Fruit fly (Drosophila melanogaster) whole organism, wandering third instar larva: Measurements from ENCODE around the gene CG14507.

ENCODE experiments used
- Abd-B ChIP-seq: fragments of >200 bp; optimal IDR thresholded peaks from 2 replicates; lab custom pipeline; 2017; ENCODE audit warnings: missing biosample characterization, missing genetic modification characterization
- CG9705 ChIP-seq: fragments of 200-800 bp; sonication (Bioruptor generic); optimal IDR thresholded peaks from 2 replicates; lab custom pipeline; 2018; ENCODE audit warnings: missing biosample characterization, mild to moderate bottlenecking, missing genetic modification characterization
- CrebA ChIP-seq: fragments of 200-800 bp; sonication (Bioruptor generic); optimal IDR thresholded peaks from 2 replicates; lab custom pipeline; 2016; ENCODE audit warnings: missing biosample characterization, mild to moderate bottlenecking, missing genetic modification characterization, borderline replicate concordance
- Dfd ChIP-seq: fragments of >200 bp; optimal IDR thresholded peaks from 2 replicates; lab custom pipeline; 2017; ENCODE audit warnings: missing biosample characterization, missing genetic modification characterization
- Dif ChIP-seq: fragments of 200-275, 200-300 bp; sonication (Bioruptor generic); optimal IDR thresholded peaks from 2 replicates; lab custom pipeline; 2018; ENCODE audit warnings: missing biosample characterization, missing genetic modification characterization; ENCODE audit not compliant: partially characterized antibody
- GATAd ChIP-seq: sonication (Bioruptor generic); optimal IDR thresholded peaks from 2 replicates; lab custom pipeline; 2016; ENCODE audit warnings: missing biosample characterization, missing genetic modification characterization
- HLH106 ChIP-seq: fragments of 200-800 bp; optimal IDR thresholded peaks from 3 replicates; lab custom pipeline; 2019; ENCODE audit warnings: missing biosample characterization, mild to moderate bottlenecking, missing genetic modification characterization, moderate library complexity
- Hnf4 ChIP-seq: fragments of 200-800 bp; sonication (Bioruptor generic); optimal IDR thresholded peaks from 2 replicates; lab custom pipeline; 2016; ENCODE audit warnings: missing biosample characterization, mild to moderate bottlenecking, missing genetic modification characterization
- Hr78 ChIP-seq: fragments of >200 bp; optimal IDR thresholded peaks from 2 replicates; lab custom pipeline; 2017; ENCODE audit warnings: missing biosample characterization, missing genetic modification characterization
- Hr83 ChIP-seq: fragments of 200-300 bp; sonication (Bioruptor generic); optimal IDR thresholded peaks from 2 replicates; lab custom pipeline; 2016; ENCODE audit warnings: missing biosample characterization, mild to moderate bottlenecking, missing genetic modification characterization, moderate library complexity; ENCODE audit not compliant: poor library complexity, severe bottlenecking
- Jra ChIP-seq: sonication (Bioruptor generic); optimal IDR thresholded peaks from 2 replicates; lab custom pipeline; 2016; ENCODE audit warnings: missing biosample characterization, missing genetic modification characterization
- Mio ChIP-seq: sonication (Bioruptor generic); optimal IDR thresholded peaks from 2 replicates; lab custom pipeline; 2016; ENCODE audit warnings: missing biosample characterization, missing genetic modification characterization
- OdsH ChIP-seq: fragments of 200-800 bp; sonication (Bioruptor generic); optimal IDR thresholded peaks from 2 replicates; lab custom pipeline; 2016; ENCODE audit warnings: missing biosample characterization, mild to moderate bottlenecking, missing genetic modification characterization
- Rel ChIP-seq, 2 experiments: fragments of 200-800 bp; sonication (Bioruptor generic) in 1 of 2; optimal IDR thresholded peaks; 2 replicates in 1 of 2; 3 replicates in 1 of 2; lab custom pipeline; 2016 to 2019; ENCODE audit warnings: mild to moderate bottlenecking in 2 of 2, missing biosample characterization in 2 of 2, missing genetic modification characterization in 2 of 2, moderate library complexity in 1 of 2
- dl ChIP-seq, 2 experiments: fragments of 175-275, 200-275 bp in 1 of 2; fragments of 200-275 bp in 1 of 2; sonication (Bioruptor generic); optimal IDR thresholded peaks; lab custom pipeline; 2018; ENCODE audit warnings: mild to moderate bottlenecking in 2 of 2, missing biosample characterization in 2 of 2, missing genetic modification characterization in 2 of 2, moderate library complexity in 2 of 2; ENCODE audit not compliant: partially characterized antibody in 2 of 2, insufficient read depth in 1 of 2
- dmrt93B ChIP-seq: fragments of 200-800 bp; sonication (Bioruptor generic); optimal IDR thresholded peaks from 2 replicates; lab custom pipeline; 2018; ENCODE audit warnings: missing biosample characterization, mild to moderate bottlenecking, missing genetic modification characterization
- dsf ChIP-seq: sonication (Bioruptor generic); optimal IDR thresholded peaks from 2 replicates; lab custom pipeline; 2016; ENCODE audit warnings: missing biosample characterization, missing genetic modification characterization, borderline replicate concordance
- ey ChIP-seq: fragments of 200-800 bp; sonication (Bioruptor generic); optimal IDR thresholded peaks from 2 replicates; lab custom pipeline; 2016; ENCODE audit warnings: missing biosample characterization, missing genetic modification characterization
- fru ChIP-seq: fragments of 200-800 bp; sonication (Bioruptor generic); optimal IDR thresholded peaks from 3 replicates; lab custom pipeline; 2016; ENCODE audit warnings: missing biosample characterization, mild to moderate bottlenecking, missing genetic modification characterization
- h ChIP-seq: fragments of 200-800 bp; sonication (Bioruptor generic); optimal IDR thresholded peaks from 3 replicates; lab custom pipeline; 2016; ENCODE audit warnings: missing biosample characterization, mild to moderate bottlenecking, missing genetic modification characterization
- jim ChIP-seq: fragments of 175-275, 200-325 bp; sonication (Bioruptor generic); optimal IDR thresholded peaks from 2 replicates; lab custom pipeline; 2016; ENCODE audit warnings: missing biosample characterization, mild to moderate bottlenecking, missing genetic modification characterization
- pan ChIP-seq: fragments of >200 bp; optimal IDR thresholded peaks from 2 replicates; lab custom pipeline; 2017
- psq ChIP-seq: fragments of 200-800 bp; sonication (Bioruptor generic); optimal IDR thresholded peaks from 3 replicates; lab custom pipeline; 2017; ENCODE audit warnings: missing biosample characterization, mild to moderate bottlenecking, missing genetic modification characterization, moderate library complexity
- rgr ChIP-seq: fragments of 200-800 bp; sonication (Bioruptor generic); optimal IDR thresholded peaks from 3 replicates; lab custom pipeline; 2016; ENCODE audit warnings: missing biosample characterization, mild to moderate bottlenecking, missing genetic modification characterization
- sage ChIP-seq: fragments of 200-800 bp; sonication (Bioruptor generic); optimal IDR thresholded peaks from 2 replicates; lab custom pipeline; 2016; ENCODE audit warnings: missing biosample characterization, mild to moderate bottlenecking, missing genetic modification characterization
- sv ChIP-seq: fragments of 200-800 bp; sonication (Bioruptor generic); optimal IDR thresholded peaks from 3 replicates; lab custom pipeline; 2016; ENCODE audit warnings: missing biosample characterization, missing genetic modification characterization
- tai ChIP-seq: sonication (Bioruptor generic); optimal IDR thresholded peaks from 2 replicates; lab custom pipeline; 2016; ENCODE audit warnings: missing biosample characterization, missing genetic modification characterization
- usp ChIP-seq: fragments of >200 bp; optimal IDR thresholded peaks from 2 replicates; lab custom pipeline; 2017; ENCODE audit warnings: missing biosample characterization, missing genetic modification characterization
- woc ChIP-seq: sonication (Bioruptor generic); optimal IDR thresholded peaks from 2 replicates; lab custom pipeline; 2016; ENCODE audit warnings: missing biosample characterization, mild to moderate bottlenecking, missing genetic modification characterization

The CG14507 gene

dm6 chr3R:29199807-29200693 lies 27.5 kb downstream of the CG14507 start, which contains the start of gene CG11899 (continued):
- TF ChIP-seq Abd-B (GFP tag; lab: Kevin White, UChicago): no peak
- TF ChIP-seq Dif (GFP tag; lab: Kevin White, UChicago): peak; percentile 86
- TF ChIP-seq pan (lab: Kevin White, UChicago): no peak

dm6 chr3R:29198299-29198698 lies 29.2 kb downstream of the CG14507 start:
- TF ChIP-seq Hr83 (GFP tag; lab: Kevin White, UChicago): no peak
- TF ChIP-seq Rel (GFP tag; optimal IDR thresholded peaks at IDR 0.05; lab: Kevin White, UChicago): no peak
- TF ChIP-seq Rel (tag; optimal IDR thresholded peaks at IDR 0.05; lab: Kevin White, UChicago): no peak
- no peak for TF ChIP-seq sv (GFP tag; lab: Kevin White, UChicago)
- TF ChIP-seq HLH106: no peak
- TF ChIP-seq psq (GFP tag; lab: Kevin White, UChicago): no peak
- TF ChIP-seq usp (GFP tag; lab: Kevin White, UChicago): no peak
- no peak for TF ChIP-seq OdsH
- TF ChIP-seq GATAd (GFP tag; lab: Kevin White, UChicago): no peak
- TF ChIP-seq CrebA: no peak
- no peak for TF ChIP-seq Dfd (GFP tag; lab: Kevin White, UChicago)
- TF ChIP-seq dl (GFP tag; optimal IDR thresholded peaks at IDR 0.05; lab: Kevin White, UChicago; ENCODE audit: insufficient read depth in 1 of 2, partially characterized antibody in 2 of 2): no peak
- TF ChIP-seq tai (GFP tag; lab: Kevin White, UChicago): no peak
- TF ChIP-seq jim (GFP tag; lab: Kevin White, UChicago): no peak
- TF ChIP-seq CG9705: no peak
- no peak for TF ChIP-seq rgr
- TF ChIP-seq Hr78 (GFP tag; lab: Kevin White, UChicago): no peak
- no peak for TF ChIP-seq woc (GFP tag; lab: Kevin White, UChicago)
- TF ChIP-seq dmrt93B (GFP tag; lab: Kevin White, UChicago): no peak
- TF ChIP-seq, all 38 proteins: peak for 0

dm6 chr3R:29196967-29197611 lies 30.4 kb downstream of the CG14507 start, which contains the start of gene CG14515:
Gene CG14515 (plus strand): TSS chr3R:29197556.
- TF ChIP-seq Dfd (GFP tag; lab: Kevin White, UChicago) (no peak), dsf (no peak), rgr (no peak), sage (GFP tag; lab: Kevin White, UChicago) (no peak), Hr83 (GFP tag; lab: Kevin White, UChicago) (no peak), jim (GFP tag; lab: Kevin White, UChicago) (no peak), fru (GFP tag; lab: Kevin White, UChicago) (no peak), HLH106 (no peak), Hnf4 (GFP tag; lab: Kevin White, UChicago) (no peak), tai (GFP tag; lab: Kevin White, UChicago) (no peak)

- TF ChIP-seq ey (no peak), Dfd (GFP tag; lab: Kevin White, UChicago) (no peak), woc (GFP tag; lab: Kevin White, UChicago) (no peak), pan (lab: Kevin White, UChicago) (no peak), Mio (no peak), psq (GFP tag; lab: Kevin White, UChicago) (no peak), Jra (GFP tag; lab: Kevin White, UChicago) (no peak), Dif (GFP tag; lab: Kevin White, UChicago) (no peak), Hr78 (GFP tag; lab: Kevin White, UChicago) (no peak), Hr83 (GFP tag; lab: Kevin White, UChicago) (no peak), dl (GFP tag; optimal IDR thresholded peaks at IDR 0.05; lab: Kevin White, UChicago; ENCODE audit: insufficient read depth in 1 of 2, partially characterized antibody in 2 of 2) (no peak), CrebA (no peak), h (no peak)
Observed at dm6 chr3R:29194957-29195356, 32.6 kb downstream of the CG14507 start, which contains the start of gene jus. Gene jus (minus strand): TSS chr3R:29194994.
